Worm (Caenorhabditis elegans): ENCODE results near the gene F31F4.1.

- TF ChIP-seq skn-1 (tag; optimal IDR thresholded peaks at IDR 0.05) (no peak), nhr-28 (tag; optimal IDR thresholded peaks at IDR 0.05) (no peak), nhr-11 (tag; optimal IDR thresholded peaks at IDR 0.05) (no peak), hlh-17 (GFP tag; optimal IDR thresholded peaks at IDR 0.05; ENCODE audit: borderline replicate concordance) (no peak), fkh-4 (tag; optimal IDR thresholded peaks at IDR 0.05; ENCODE audit: borderline replicate concordance) (no peak), ama-1 (optimal IDR thresholded peaks at IDR 0.05) (no peak)
Observed at ce11 chrV:736171-736570, 52.3 kb downstream of the F31F4.1 start, which contains the start of gene srj-25.
